Worm (Caenorhabditis elegans): ENCODE measurements around the gene pqn-71.
A peak's percentile ranks its signal among the peaks of the same experiment; 100 is the strongest.

Gene pqn-71

ce11 chrV:15465032-15465727 is at the start of gene pqn-71:
TSS of gene pqn-71 (plus strand) at chrV:15465677.
- peak; percentile 82 for TF ChIP-seq egl-27 (tag; optimal IDR thresholded peaks at IDR 0.05)
- TF ChIP-seq ceh-9 (tag; optimal IDR thresholded peaks at IDR 0.05): no peak
- peak; percentile 63 for TF ChIP-seq lin-39 (tag; optimal IDR thresholded peaks at IDR 0.05)
- peak; percentile 70 for TF ChIP-seq skn-1 (tag; optimal IDR thresholded peaks at IDR 0.05)
- no peak for TF ChIP-seq egl-5 (tag; optimal IDR thresholded peaks at IDR 0.05)
- TF ChIP-seq ztf-11 (tag; optimal IDR thresholded peaks at IDR 0.05): no peak
- peak; percentile 81 for TF ChIP-seq nhr-23 (tag; optimal IDR thresholded peaks at IDR 0.05)
- TF ChIP-seq elt-2 (tag; optimal IDR thresholded peaks at IDR 0.05): peak; percentile 85
- no peak for TF ChIP-seq nhr-12 (tag; optimal IDR thresholded peaks at IDR 0.05)
- no peak for TF ChIP-seq sea-2 (GFP tag; optimal IDR thresholded peaks at IDR 0.05)
- TF ChIP-seq nhr-28 (tag; optimal IDR thresholded peaks at IDR 0.05): no peak
- peak; percentile 76 for TF ChIP-seq nhr-76 (tag; optimal IDR thresholded peaks at IDR 0.05)
- TF ChIP-seq pqm-1 (tag; optimal IDR thresholded peaks at IDR 0.05): peak; percentile 68
- TF ChIP-seq ama-1 (optimal IDR thresholded peaks at IDR 0.05): no peak
- TF ChIP-seq mml-1 (tag; optimal IDR thresholded peaks at IDR 0.05): no peak
- no peak for TF ChIP-seq zag-1 (tag; optimal IDR thresholded peaks at IDR 0.05)
- no peak for TF ChIP-seq unc-62 (GFP tag; optimal IDR thresholded peaks at IDR 0.05)
- TF ChIP-seq snpc-4 (tag; optimal IDR thresholded peaks at IDR 0.05): peak; percentile 64
- peak; percentile 90 for TF ChIP-seq jun-1 (tag; optimal IDR thresholded peaks at IDR 0.05)
- TF ChIP-seq daf-12 (tag; optimal IDR thresholded peaks at IDR 0.05): no peak
- peak; percentile 54 for TF ChIP-seq R02D3.7 (tag; optimal IDR thresholded peaks at IDR 0.05)
- TF ChIP-seq hmg-11 (tag; optimal IDR thresholded peaks at IDR 0.05): peak; percentile 56
- TF ChIP-seq nhr-25 (tag; optimal IDR thresholded peaks at IDR 0.05): peak; percentile 77
- peak; percentile 11 for TF ChIP-seq mdl-1 (tag; optimal IDR thresholded peaks at IDR 0.05)
- peak; percentile 71 for TF ChIP-seq lsy-12 (tag; optimal IDR thresholded peaks at IDR 0.05)
- no peak for TF ChIP-seq nfya-1 (tag; optimal IDR thresholded peaks at IDR 0.05; ENCODE audit: insufficient read depth)
- peak; percentile 67 for TF ChIP-seq lin-15B (tag; optimal IDR thresholded peaks at IDR 0.05)
- TF ChIP-seq tbx-2 (tag; optimal IDR thresholded peaks at IDR 0.05): peak; percentile 85
- TF ChIP-seq ceh-28 (tag; optimal IDR thresholded peaks at IDR 0.05): no peak
- no peak for TF ChIP-seq fkh-2 (tag; optimal IDR thresholded peaks at IDR 0.05)
- TF ChIP-seq nhr-11 (tag; optimal IDR thresholded peaks at IDR 0.05): peak; percentile 14
- peak; percentile 70 for TF ChIP-seq nhr-77 (tag; optimal IDR thresholded peaks at IDR 0.05)
- TF ChIP-seq fkh-10 (GFP tag; optimal IDR thresholded peaks at IDR 0.05): no peak
- TF ChIP-seq ZK546.5 (tag; optimal IDR thresholded peaks at IDR 0.05): no peak
- no peak for TF ChIP-seq pha-4 (tag; optimal IDR thresholded peaks at IDR 0.05)
- TF ChIP-seq ceh-82 (tag; optimal IDR thresholded peaks at IDR 0.05): peak; percentile 40
- TF ChIP-seq ztf-4 (tag; optimal IDR thresholded peaks at IDR 0.05): no peak
- TF ChIP-seq fos-1 (tag; optimal IDR thresholded peaks at IDR 0.05): peak; percentile 83
- TF ChIP-seq ceh-16 (tag; optimal IDR thresholded peaks at IDR 0.05): no peak
- TF ChIP-seq nhr-67 (tag; optimal IDR thresholded peaks at IDR 0.05): no peak
- peak in 1 of 3 experiments; percentile 76 for TF ChIP-seq elt-3 (tag; optimal IDR thresholded peaks at IDR 0.05)
- no peak for TF ChIP-seq eor-1 (tag; optimal IDR thresholded peaks at IDR 0.05)
- TF ChIP-seq aly-2 (tag; optimal IDR thresholded peaks at IDR 0.05): no peak
- TF ChIP-seq unc-39 (tag; optimal IDR thresholded peaks at IDR 0.05): no peak
- no peak for TF ChIP-seq nhr-237 (tag; optimal IDR thresholded peaks at IDR 0.05)
- peak; percentile 76 for TF ChIP-seq nhr-43 (tag; optimal IDR thresholded peaks at IDR 0.05; ENCODE audit: poor library complexity, severe bottlenecking)
- no peak for TF ChIP-seq elt-1 (tag; optimal IDR thresholded peaks at IDR 0.05)
